Fruit fly (Drosophila melanogaster) whole organism, adult: Measurements from ENCODE around the gene Ac3.

Experiments used
- CG1620 ChIP-seq: fragments of 200-800 bp; sonication (Bioruptor generic); optimal IDR thresholded peaks from 2 replicates; lab custom pipeline; 2016; ENCODE audit warnings: missing biosample characterization, missing genetic modification characterization
- CG33017 ChIP-seq: fragments of 200-800 bp; sonication (Bioruptor generic); optimal IDR thresholded peaks from 2 replicates; lab custom pipeline; 2018; ENCODE audit warnings: missing biosample characterization, mild to moderate bottlenecking, missing genetic modification characterization, moderate library complexity
- cic ChIP-seq: fragments of 200-800 bp; sonication (Bioruptor generic); optimal IDR thresholded peaks from 2 replicates; lab custom pipeline; 2017; ENCODE audit warnings: missing biosample characterization, mild to moderate bottlenecking, missing genetic modification characterization, moderate library complexity
- kay ChIP-seq: fragments of 200-800 bp; sonication (Bioruptor generic); peaks from one replicate; lab custom pipeline; 2016; ENCODE audit warnings: missing biosample characterization, missing genetic modification characterization, borderline replicate concordance
- toe ChIP-seq: fragments of 200-800 bp; sonication (Bioruptor generic); optimal IDR thresholded peaks from 2 replicates; lab custom pipeline; 2016; ENCODE audit warnings: missing biosample characterization, missing genetic modification characterization

- TF ChIP-seq kay (GFP tag; lab: Kevin White, UChicago): no peak
- TF ChIP-seq CG1620 (GFP tag; lab: Kevin White, UChicago): no peak
- no peak for TF ChIP-seq CG33017
- no peak for TF ChIP-seq toe
- no peak for TF ChIP-seq cic (GFP tag; lab: Kevin White, UChicago)
Observed at dm6 chr2L:21627957-21628356, 4.4 kb upstream of the Ac3 start.
